Fruit fly (Drosophila melanogaster) whole organism, embryonic: ENCODE data around the gene TotB.

Experiments used
- Atf-2 ChIP-seq: fragments of 200-800 bp; sonication (Bioruptor generic); optimal IDR thresholded peaks from 2 replicates; lab custom pipeline; 2016; ENCODE audit warnings: missing biosample characterization, missing genetic modification characterization
- CG10147 ChIP-seq: fragments of 200-800 bp; sonication (Bioruptor generic); optimal IDR thresholded peaks from 2 replicates; lab custom pipeline; 2019; ENCODE audit warnings: missing biosample characterization, mild to moderate bottlenecking, missing genetic modification characterization, moderate library complexity
- CG10543 ChIP-seq: fragments of 200-800 bp; sonication (Bioruptor generic); optimal IDR thresholded peaks from 3 replicates; lab custom pipeline; 2017; ENCODE audit warnings: missing biosample characterization, mild to moderate bottlenecking, missing genetic modification characterization, moderate library complexity
- CG11456 ChIP-seq: fragments of 200-800 bp; sonication (Bioruptor generic); IDR thresholded peaks from 3 replicates; pipeline ENCODE4 v1.3.6; 2022; ENCODE audit warnings: missing biosample characterization, missing genetic modification characterization
- CG12659 ChIP-seq: fragments of 200-800 bp; sonication (Bioruptor generic); optimal IDR thresholded peaks from 3 replicates; lab custom pipeline; 2017; ENCODE audit warnings: mild to moderate bottlenecking, missing biosample characterization, missing genetic modification reagents, missing genetic modification characterization
- CG12769 ChIP-seq: fragments of 200-800 bp; sonication (Bioruptor generic); optimal IDR thresholded peaks from 2 replicates; lab custom pipeline; 2019; ENCODE audit warnings: missing biosample characterization, mild to moderate bottlenecking, missing genetic modification characterization, moderate library complexity
- CG13287 ChIP-seq: fragments of 200-800 bp; sonication (Bioruptor generic); IDR thresholded peaks from 2 replicates; pipeline ENCODE4 v1.3.6; 2022; ENCODE audit warnings: missing biosample characterization, missing genetic modification characterization; ENCODE audit not compliant: partially characterized antibody
- CG13296 ChIP-seq: fragments of 200-800 bp; sonication (Bioruptor generic); optimal IDR thresholded peaks from 3 replicates; lab custom pipeline; 2018; ENCODE audit warnings: missing biosample characterization, mild to moderate bottlenecking, missing genetic modification characterization
- CG14050 ChIP-seq: fragments of 200-800 bp; sonication (Bioruptor generic); IDR thresholded peaks from 3 replicates; pipeline ENCODE4 v1.3.6; 2022; ENCODE audit warnings: missing biosample characterization, missing genetic modification characterization
- CG16779 ChIP-seq: fragments of 200-800 bp; sonication (Bioruptor generic); IDR thresholded peaks from 2 replicates; pipeline ENCODE4 v1.3.6; 2022; ENCODE audit warnings: missing biosample characterization, missing genetic modification characterization
- CG16813 ChIP-seq: fragments of 200-800 bp; sonication (Bioruptor generic); IDR thresholded peaks from 3 replicates; pipeline ENCODE4 v1.3.6; 2022; ENCODE audit warnings: missing biosample characterization, missing genetic modification characterization; ENCODE audit not compliant: partially characterized antibody
- CG1832 ChIP-seq: fragments of 200-800 bp; sonication (Bioruptor generic); optimal IDR thresholded peaks from 2 replicates; lab custom pipeline; 2017; ENCODE audit warnings: missing biosample characterization, mild to moderate bottlenecking, missing genetic modification characterization, inconsistent platforms
- CG2199 ChIP-seq: fragments of 200-800 bp; sonication (Bioruptor generic); IDR thresholded peaks from 3 replicates; pipeline ENCODE4 v1.3.6; 2022; ENCODE audit warnings: missing biosample characterization, missing genetic modification characterization
- CG34224 ChIP-seq: fragments of 200-800 bp; sonication (Bioruptor generic); IDR thresholded peaks from 3 replicates; pipeline ENCODE4 v1.3.6; 2022; ENCODE audit warnings: missing biosample characterization, missing genetic modification characterization; ENCODE audit not compliant: partially characterized antibody
- CG34376 ChIP-seq: fragments of 200-800 bp; sonication (Bioruptor generic); optimal IDR thresholded peaks from 2 replicates; lab custom pipeline; 2018; ENCODE audit warnings: missing biosample characterization, mild to moderate bottlenecking, missing genetic modification characterization
- CG34422 ChIP-seq: fragments of 200-800 bp; sonication (Bioruptor generic); IDR thresholded peaks from 3 replicates; pipeline ENCODE4 v1.3.6; 2022; ENCODE audit warnings: missing biosample characterization, missing genetic modification characterization
- CG42726 ChIP-seq: fragments of 200-800 bp; sonication (Bioruptor generic); IDR thresholded peaks from 2 replicates; pipeline ENCODE4 v1.3.6; 2022; ENCODE audit warnings: missing biosample characterization, missing genetic modification characterization; ENCODE audit not compliant: partially characterized antibody
- CG7987 ChIP-seq: fragments of 200-800 bp; sonication (Bioruptor generic); optimal IDR thresholded peaks from 2 replicates; lab custom pipeline; 2018; ENCODE audit warnings: missing biosample characterization, mild to moderate bottlenecking, missing genetic modification characterization, moderate library complexity
- D ChIP-seq, 2 experiments: fragments of 200-800 bp in 1 of 2; fragments of >200 bp in 1 of 2; sonication (Bioruptor generic) in 1 of 2; optimal IDR thresholded peaks; 2 replicates in 1 of 2; 3 replicates in 1 of 2; lab custom pipeline; 2017; ENCODE audit warnings: mild to moderate bottlenecking in 1 of 2, missing biosample characterization in 1 of 2, missing genetic modification characterization in 1 of 2, missing genetic modification reagents in 1 of 2
- Deaf1 ChIP-seq: fragments of 200-800 bp; optimal IDR thresholded peaks from 3 replicates; lab custom pipeline; 2019; ENCODE audit warnings: missing biosample characterization, mild to moderate bottlenecking, missing genetic modification characterization, moderate library complexity
- Gug ChIP-seq: fragments of 200-800 bp; sonication (Bioruptor generic); IDR thresholded peaks from 4 replicates; pipeline ENCODE4 v1.3.6; 2022; ENCODE audit warnings: missing biosample characterization, missing genetic modification characterization
- Kr ChIP-seq: fragments of 200-800 bp; sonication (Bioruptor generic); optimal IDR thresholded peaks from 2 replicates; lab custom pipeline; 2017; ENCODE audit warnings: missing biosample characterization, mild to moderate bottlenecking, missing genetic modification characterization
- MBD-R2 ChIP-seq: fragments of 200-800 bp; sonication (Bioruptor generic); IDR thresholded peaks from 2 replicates; pipeline ENCODE4 v1.3.6; 2022; ENCODE audit warnings: missing biosample characterization, missing genetic modification characterization
- Med ChIP-seq: fragments of 200-800 bp; sonication (Bioruptor generic); peaks from one replicate; lab custom pipeline; 2016; ENCODE audit warnings: missing biosample characterization, missing genetic modification characterization, mild to moderate bottlenecking, inconsistent platforms, moderate library complexity
- Myb ChIP-seq: fragments of 200-800 bp; sonication (Bioruptor generic); optimal IDR thresholded peaks from 2 replicates; lab custom pipeline; 2016; ENCODE audit warnings: missing biosample characterization, missing genetic modification characterization
- NC2α ChIP-seq: fragments of 200-800 bp; sonication (Bioruptor generic); optimal IDR thresholded peaks from 2 replicates; lab custom pipeline; 2016; ENCODE audit warnings: missing biosample characterization, missing genetic modification characterization
- Rfx ChIP-seq: fragments of 200-800 bp; sonication (Bioruptor generic); IDR thresholded peaks from 2 replicates; pipeline ENCODE4 v1.3.6; 2022; ENCODE audit warnings: missing biosample characterization, missing genetic modification characterization
- Trl ChIP-seq, 3 experiments: fragments of >200 bp in 2 of 3; fragments of 200-800 bp in 1 of 3; sonication (Bioruptor generic) in 1 of 3; optimal IDR thresholded peaks; 2 replicates in 1 of 3; 3 replicates in 2 of 3; lab custom pipeline; 2016 to 2017; ENCODE audit warnings: missing biosample characterization in 1 of 3, missing genetic modification characterization in 1 of 3
- ara ChIP-seq: fragments of 200-800 bp; sonication (Bioruptor generic); IDR thresholded peaks from 2 replicates; pipeline ENCODE4 v1.3.6; 2022; ENCODE audit warnings: missing biosample characterization, missing genetic modification characterization
- ase ChIP-seq: fragments of 200-800 bp; sonication (Bioruptor generic); IDR thresholded peaks from 3 replicates; pipeline ENCODE4 v1.3.6; 2022; ENCODE audit warnings: missing biosample characterization, missing genetic modification characterization
- az2 ChIP-seq: fragments of 200-800 bp; sonication (Bioruptor generic); optimal IDR thresholded peaks from 3 replicates; lab custom pipeline; 2016; ENCODE audit warnings: missing biosample characterization, missing genetic modification characterization
- bigmax ChIP-seq: fragments of 200-800 bp; sonication (Bioruptor generic); optimal IDR thresholded peaks from 2 replicates; lab custom pipeline; 2018; ENCODE audit warnings: missing biosample characterization, mild to moderate bottlenecking, missing genetic modification characterization
- cg ChIP-seq: fragments of 200-800 bp; sonication (Bioruptor generic); optimal IDR thresholded peaks from 3 replicates; lab custom pipeline; 2019; ENCODE audit warnings: missing biosample characterization, mild to moderate bottlenecking, missing genetic modification characterization, moderate library complexity
- crol ChIP-seq: fragments of 200-800 bp; sonication (Bioruptor generic); IDR thresholded peaks from 2 replicates; pipeline ENCODE4 v1.3.6; 2022; ENCODE audit warnings: missing biosample characterization, missing genetic modification characterization
- cwo ChIP-seq: fragments of 200-800 bp; sonication (Bioruptor generic); optimal IDR thresholded peaks from 3 replicates; lab custom pipeline; 2017; ENCODE audit warnings: missing biosample characterization, missing genetic modification characterization, mild to moderate bottlenecking, moderate library complexity, missing genetic modification reagents
- dpn ChIP-seq, 2 experiments: fragments of 200-800 bp; sonication (Bioruptor generic); optimal IDR thresholded peaks; 3 replicates each; lab custom pipeline; 2016; ENCODE audit warnings: missing biosample characterization in 2 of 2, missing genetic modification characterization in 2 of 2
- exex ChIP-seq: fragments of 200-800 bp; sonication (Bioruptor generic); optimal IDR thresholded peaks from 4 replicates; lab custom pipeline; 2018; ENCODE audit warnings: missing biosample characterization, mild to moderate bottlenecking, missing genetic modification characterization, moderate library complexity
- her ChIP-seq: fragments of 200-800 bp; sonication (Bioruptor generic); optimal IDR thresholded peaks from 2 replicates; lab custom pipeline; 2016; ENCODE audit warnings: missing biosample characterization, missing genetic modification characterization
- lab ChIP-seq: fragments of 200-800 bp; sonication (Bioruptor generic); optimal IDR thresholded peaks from 3 replicates; lab custom pipeline; 2017; ENCODE audit warnings: missing biosample characterization, missing genetic modification characterization, mild to moderate bottlenecking, moderate library complexity, missing genetic modification reagents
- luna ChIP-seq: fragments of 200-800 bp; sonication (Bioruptor generic); optimal IDR thresholded peaks from 2 replicates; lab custom pipeline; 2016; ENCODE audit warnings: missing biosample characterization, missing genetic modification characterization
- mirr ChIP-seq: fragments of 200-800 bp; sonication (Bioruptor generic); optimal IDR thresholded peaks from 3 replicates; lab custom pipeline; 2018; ENCODE audit warnings: missing biosample characterization, mild to moderate bottlenecking, missing genetic modification characterization
- ranshi ChIP-seq: fragments of 200-800 bp; sonication (Bioruptor generic); IDR thresholded peaks from 2 replicates; pipeline ENCODE4 v1.3.6; 2022; ENCODE audit warnings: missing biosample characterization, missing genetic modification characterization
- sd ChIP-seq: fragments of 200-800 bp; sonication (Bioruptor generic); optimal IDR thresholded peaks from 3 replicates; lab custom pipeline; 2018; ENCODE audit warnings: missing biosample characterization, mild to moderate bottlenecking, missing genetic modification characterization, moderate library complexity
- sqz ChIP-seq: fragments of 200-800 bp; sonication (Bioruptor generic); optimal IDR thresholded peaks from 3 replicates; lab custom pipeline; 2018; ENCODE audit warnings: missing biosample characterization, mild to moderate bottlenecking, missing genetic modification characterization
- twi ChIP-seq: fragments of 200-800 bp; optimal IDR thresholded peaks from 2 replicates; lab custom pipeline; 2019; ENCODE audit warnings: missing biosample characterization, mild to moderate bottlenecking, missing genetic modification characterization, moderate library complexity

Gene TotB

dm6 chr3R:20873638-20874037 is at the start of gene TotB:
Gene TotB, plus strand, starts transcription at chr3R:20873938.
- TF ChIP-seq CG12659 (GFP tag; lab: Kevin White, UChicago): no peak
- TF ChIP-seq cg (GFP tag; lab: Kevin White, UChicago): no peak
- TF ChIP-seq CG12769 (tag; lab: Kevin White, UChicago): no peak
- no peak for TF ChIP-seq Kr (GFP tag; lab: Kevin White, UChicago)
- TF ChIP-seq ranshi (GFP tag; lab: Robert Waterston, UW): no peak
- no peak for TF ChIP-seq az2 (GFP tag; lab: Kevin White, UChicago)
- no peak for TF ChIP-seq CG13296 (GFP tag; lab: Kevin White, UChicago)
- no peak for TF ChIP-seq cwo (GFP tag; lab: Kevin White, UChicago)
- TF ChIP-seq her (GFP tag; lab: Kevin White, UChicago): no peak
- no peak for TF ChIP-seq Atf-2 (GFP tag; lab: Kevin White, UChicago)
- TF ChIP-seq CG34224 (GFP tag; lab: Robert Waterston, UW): no peak
- TF ChIP-seq CG10147 (GFP tag; lab: Kevin White, UChicago): no peak
- TF ChIP-seq luna (GFP tag; lab: Kevin White, UChicago): no peak
- TF ChIP-seq D (optimal IDR thresholded peaks at IDR 0.05; lab: Kevin White, UChicago): no peak
- no peak for TF ChIP-seq D (GFP tag; optimal IDR thresholded peaks at IDR 0.05; lab: Kevin White, UChicago)
- no peak for TF ChIP-seq CG42726
- no peak for TF ChIP-seq CG7987
- TF ChIP-seq NC2α: no peak
- TF ChIP-seq sqz: no peak

dm6 chr3R:20826929-20827328 is 46.8 kb upstream of the TotB start:
- peak; percentile 83 for TF ChIP-seq exex
- TF ChIP-seq CG10543 (GFP tag; lab: Kevin White, UChicago): peak; percentile 55
- TF ChIP-seq CG16813: 0 out of 3 replicates have a peak, but pooled peaks have one; percentile 23
- peak; percentile 51 for TF ChIP-seq Med
- no peak for TF ChIP-seq CG14050 (GFP tag; lab: Robert Waterston, UW)
- peak; percentile 46 for TF ChIP-seq mirr (GFP tag; lab: Kevin White, UChicago)
- TF ChIP-seq cwo (GFP tag; lab: Kevin White, UChicago): peak; percentile 48
- no peak for TF ChIP-seq luna (GFP tag; lab: Kevin White, UChicago)
- TF ChIP-seq crol: peak; percentile 53
- 0 out of 3 replicates have a peak, but pooled peaks have one; percentile 19 for TF ChIP-seq CG2199 (GFP tag; lab: Robert Waterston, UW)
- no peak for TF ChIP-seq dpn (GFP tag; optimal IDR thresholded peaks at IDR 0.05; lab: Kevin White, UChicago)
- peak; percentile 41 for TF ChIP-seq CG34376 (GFP tag; lab: Kevin White, UChicago)
- TF ChIP-seq ase (GFP tag; lab: Robert Waterston, UW): 0 out of 3 replicates have a peak, but pooled peaks have one; percentile 14
- TF ChIP-seq lab: peak; percentile 62
- TF ChIP-seq MBD-R2 (GFP tag; lab: Robert Waterston, UW): 0 out of 2 replicates have a peak, but pooled peaks have one; percentile 13
- no peak for TF ChIP-seq CG16779
- peak; percentile 6; the same call in 1 of the 2 replicates for TF ChIP-seq Rfx (GFP tag; lab: Robert Waterston, UW)

dm6 chr3R:20828520-20829415 is 45.0 kb upstream of the TotB start:
- peak; percentile 45 for TF ChIP-seq sd (tag; lab: Kevin White, UChicago)
- TF ChIP-seq CG34376 (GFP tag; lab: Kevin White, UChicago): peak; percentile 83
- TF ChIP-seq CG11456 (GFP tag; lab: Robert Waterston, UW): peak; percentile 63; the same call in 1 of the 3 replicates
- peak; percentile 47 for TF ChIP-seq bigmax
- peak; percentile 18 for TF ChIP-seq Deaf1
- peak; percentile 95 for TF ChIP-seq CG1832 (GFP tag; lab: Kevin White, UChicago)
- peak; percentile 11; the same call in 1 of the 2 replicates for TF ChIP-seq CG13287
- peak; percentile 65 for TF ChIP-seq exex
- peak; percentile 29 for TF ChIP-seq Myb (GFP tag; lab: Kevin White, UChicago)
- TF ChIP-seq Gug (GFP tag; lab: Robert Waterston, UW): peak; percentile 51; the same call in 2 of the 4 replicates
- TF ChIP-seq ara (GFP tag; lab: Robert Waterston, UW): no peak
- peak; percentile 39; the same call in 2 of the 3 replicates for TF ChIP-seq CG34422 (GFP tag; lab: Robert Waterston, UW)
- peak; percentile 59 to 63 for TF ChIP-seq Trl (optimal IDR thresholded peaks at IDR 0.05; lab: Kevin White, UChicago)
- TF ChIP-seq Trl (GFP tag; optimal IDR thresholded peaks at IDR 0.05; lab: Kevin White, UChicago): no peak
- peak; percentile 73 for TF ChIP-seq twi (tag; lab: Kevin White, UChicago)
